Fruit fly (Drosophila melanogaster): ENCODE data around the gene sov.

dm6 chrX:6778780-6779179 lies 22.7 kb downstream of the sov start:
- TF ChIP-seq Sin3A (optimal IDR thresholded peaks at IDR 0.05) = no peak
- no peak for TF ChIP-seq insv (optimal IDR thresholded peaks at IDR 0.05)
- TF ChIP-seq psq (optimal IDR thresholded peaks at IDR 0.05) = no peak

All from Kc167 (cell line).